Worm (Caenorhabditis elegans): ENCODE measurements around the gene F41G3.10.

Gene F41G3.10

ce11 chrII:6782738-6783163 is 33.4 kb upstream of the F41G3.10 start (continued):
- TF ChIP-seq fkh-10 (GFP tag; optimal IDR thresholded peaks at IDR 0.05): peak; percentile 1
- no peak for TF ChIP-seq Y116A8C.19 (tag; optimal IDR thresholded peaks at IDR 0.05; ENCODE audit: borderline replicate concordance)
- no peak for TF ChIP-seq F16B12.6 (tag; optimal IDR thresholded peaks at IDR 0.05)
- no peak for TF ChIP-seq blmp-1 (tag; optimal IDR thresholded peaks at IDR 0.05)
- peak; percentile 50 for TF ChIP-seq mep-1 (tag; optimal IDR thresholded peaks at IDR 0.05)
- TF ChIP-seq hpl-2 (GFP tag; optimal IDR thresholded peaks at IDR 0.05): no peak
- TF ChIP-seq unc-30 (tag; optimal IDR thresholded peaks at IDR 0.05): no peak
- peak; percentile 15 for TF ChIP-seq lin-39 (tag; optimal IDR thresholded peaks at IDR 0.05)
- TF ChIP-seq C04F5.9 (tag; optimal IDR thresholded peaks at IDR 0.05): no peak
- peak; percentile 65 for TF ChIP-seq skn-1 (tag; optimal IDR thresholded peaks at IDR 0.05)
- no peak for TF ChIP-seq mab-9 (GFP tag; IDR thresholded peaks at IDR 0.05)
- peak; percentile 1 to 44 (median 30) for TF ChIP-seq dpl-1 (GFP tag; optimal IDR thresholded peaks at IDR 0.05)
- TF ChIP-seq zag-1 (tag; optimal IDR thresholded peaks at IDR 0.05): no peak
- TF ChIP-seq xbp-1 (tag; optimal IDR thresholded peaks at IDR 0.05): peak; percentile 7
- peak; percentile 43 for TF ChIP-seq nhr-20 (tag; optimal IDR thresholded peaks at IDR 0.05)
- no peak for TF ChIP-seq nhr-237 (tag; optimal IDR thresholded peaks at IDR 0.05)
- TF ChIP-seq ztf-11 (tag; optimal IDR thresholded peaks at IDR 0.05): no peak
- TF ChIP-seq egl-13 (tag; optimal IDR thresholded peaks at IDR 0.05): peak; percentile 56
- TF ChIP-seq nhr-19 (GFP tag; conservative IDR thresholded peaks at IDR 0.05): no peak; the same call in 1 of the 2 replicates
- peak; percentile 31 to 43 for TF ChIP-seq efl-1 (optimal IDR thresholded peaks at IDR 0.05)
- peak; percentile 42 to 90 for TF ChIP-seq efl-1 (GFP tag; optimal IDR thresholded peaks at IDR 0.05 in 1 of 2)
- TF ChIP-seq ama-1 (optimal IDR thresholded peaks at IDR 0.05): no peak
- peak; percentile 87 for TF ChIP-seq lin-14 (GFP tag; optimal IDR thresholded peaks at IDR 0.05)
- peak; percentile 32 for TF ChIP-seq unc-86 (tag; optimal IDR thresholded peaks at IDR 0.05)
- TF ChIP-seq pax-3 (tag; optimal IDR thresholded peaks at IDR 0.05): peak; percentile 70
- TF ChIP-seq nhr-47 (tag; optimal IDR thresholded peaks at IDR 0.05): peak; percentile 65
- TF ChIP-seq lin-15B (tag; optimal IDR thresholded peaks at IDR 0.05): peak; percentile 48
- no peak for TF ChIP-seq nhr-90 (tag; optimal IDR thresholded peaks at IDR 0.05; ENCODE audit: poor library complexity)
- TF ChIP-seq alr-1 (tag; optimal IDR thresholded peaks at IDR 0.05; ENCODE audit: borderline replicate concordance): no peak
- peak; percentile 37 for TF ChIP-seq swsn-7 (tag; optimal IDR thresholded peaks at IDR 0.05)
- TF ChIP-seq hlh-4 (tag; optimal IDR thresholded peaks at IDR 0.05): no peak
- no peak for TF ChIP-seq nhr-76 (tag; optimal IDR thresholded peaks at IDR 0.05)
- no peak for TF ChIP-seq nhr-84 (tag; optimal IDR thresholded peaks at IDR 0.05)
- no peak for TF ChIP-seq unc-62 (GFP tag; optimal IDR thresholded peaks at IDR 0.05)
- TF ChIP-seq hlh-17 (GFP tag; optimal IDR thresholded peaks at IDR 0.05; ENCODE audit: borderline replicate concordance): no peak
- peak; percentile 36 for TF ChIP-seq ztf-4 (tag; optimal IDR thresholded peaks at IDR 0.05)
- TF ChIP-seq sptf-1 (tag; optimal IDR thresholded peaks at IDR 0.05): no peak
- TF ChIP-seq unc-98 (GFP tag; IDR thresholded peaks at IDR 0.05): no peak
- no peak for TF ChIP-seq sox-4 (tag; optimal IDR thresholded peaks at IDR 0.05)
- no peak for TF ChIP-seq nhr-28 (tag; optimal IDR thresholded peaks at IDR 0.05)
- peak; percentile 32 to 60 for TF ChIP-seq lin-35 (GFP tag; optimal IDR thresholded peaks at IDR 0.05)
- TF ChIP-seq aly-2 (tag; optimal IDR thresholded peaks at IDR 0.05): no peak
- peak; percentile 36 for TF ChIP-seq C16A3.4 (tag; optimal IDR thresholded peaks at IDR 0.05)
- TF ChIP-seq elt-3 (tag; optimal IDR thresholded peaks at IDR 0.05): peak in 1 of 6 experiments; percentile 8
- TF ChIP-seq rnt-1 (tag; optimal IDR thresholded peaks at IDR 0.05): peak; percentile 55
- peak; percentile 58 for TF ChIP-seq snu-23 (GFP tag; optimal IDR thresholded peaks at IDR 0.05)
- TF ChIP-seq isw-1 (GFP tag; IDR thresholded peaks at IDR 0.05): peak; percentile 52
- TF ChIP-seq zip-4 (GFP tag; optimal IDR thresholded peaks at IDR 0.05): peak; percentile 93
- peak in 1 of 3 experiments; percentile 61 for TF ChIP-seq ceh-82 (tag; optimal IDR thresholded peaks at IDR 0.05)
- no peak for TF ChIP-seq dsc-1 (tag; optimal IDR thresholded peaks at IDR 0.05)
- TF ChIP-seq nhr-12 (tag; optimal IDR thresholded peaks at IDR 0.05): no peak
- no peak for TF ChIP-seq elt-2 (tag; optimal IDR thresholded peaks at IDR 0.05)
- peak; percentile 20 for TF ChIP-seq nhr-85 (tag)
- TF ChIP-seq tbx-2 (tag; optimal IDR thresholded peaks at IDR 0.05): peak; percentile 15

All from whole organism, L1 larva.